Worm (Caenorhabditis elegans) whole organism, L4/young adult: ENCODE data around the gene wdr-48.

Source experiments
- W03F9.2 ChIP-seq: fragments of 150-350 bp; optimal IDR thresholded peaks from 2 replicates; lab custom pipeline; 2014; ENCODE audit warnings: missing biosample characterization, missing genetic modification characterization
- dao-5 ChIP-seq: sonication (generic microtip); optimal IDR thresholded peaks from 2 replicates; lab custom pipeline; 2016; ENCODE audit warnings: missing genotype, missing genetic modification characterization, moderate library complexity, missing compliant biosample characterization
- him-1 ChIP-seq: sonication (generic microtip); optimal IDR thresholded peaks from 2 replicates; lab custom pipeline; 2016; ENCODE audit warnings: missing genotype, missing genetic modification reagents, missing genetic modification characterization, missing compliant biosample characterization

ce11 chrIII:4544959-4545358 is 33.7 kb upstream of the wdr-48 start, which contains the start of gene M88.3:
- TF ChIP-seq him-1 (tag; lab: Kevin White, UChicago) (no peak), dao-5 (tag; lab: Kevin White, UChicago) (no peak), W03F9.2 (tag; lab: Kevin White, UChicago) (no peak)
